Worm (Caenorhabditis elegans) whole organism, early embryonic: Measurements from ENCODE around the gene C40A11.7.

Source experiments
- B0310.2 ChIP-seq: sonication (generic microtip); optimal IDR thresholded peaks from 2 replicates; lab custom pipeline; 2016; ENCODE audit warnings: mild to moderate bottlenecking, missing genetic modification characterization, missing compliant biosample characterization
- F13C5.2 ChIP-seq: sonication (generic microtip); optimal IDR thresholded peaks from 2 replicates; lab custom pipeline; 2017; ENCODE audit warnings: mild to moderate bottlenecking, missing genetic modification characterization, inconsistent platforms, missing compliant biosample characterization
- aly-1 ChIP-seq: sonication (generic microtip); optimal IDR thresholded peaks from 2 replicates; lab custom pipeline; 2016; ENCODE audit warnings: missing genetic modification characterization, missing compliant biosample characterization
- ama-1 ChIP-seq: fragments of 150-350 bp; optimal IDR thresholded peaks from 2 replicates; lab custom pipeline; 2014
- ceh-13 ChIP-seq: fragments of 200-800 bp; sonication (Bioruptor generic); optimal IDR thresholded peaks from 2 replicates; lab custom pipeline; 2018; ENCODE audit warnings: mild to moderate bottlenecking, missing genetic modification characterization, missing compliant biosample characterization
- ceh-36 ChIP-seq: sonication (generic microtip); optimal IDR thresholded peaks from 2 replicates; lab custom pipeline; 2016; ENCODE audit warnings: missing genetic modification characterization, inconsistent platforms, missing compliant biosample characterization
- ets-7 ChIP-seq: sonication (generic microtip); optimal IDR thresholded peaks from 2 replicates; lab custom pipeline; 2016; ENCODE audit warnings: missing genotype, missing genetic modification characterization, missing compliant biosample characterization
- flt-1 ChIP-seq: fragments of 200-800 bp; sonication (Bioruptor generic); IDR thresholded peaks from 2 replicates; pipeline ENCODE4 v1.3.6; 2022; ENCODE audit warnings: missing genetic modification characterization, missing compliant biosample characterization
- hmbx-1 ChIP-seq: sonication (generic microtip); optimal IDR thresholded peaks from 2 replicates; lab custom pipeline; 2016; ENCODE audit warnings: mild to moderate bottlenecking, missing genetic modification characterization, missing compliant biosample characterization
- hmg-4 ChIP-seq: fragments of 200-800 bp; sonication (Bioruptor generic); optimal IDR thresholded peaks from 2 replicates; lab custom pipeline; 2018; ENCODE audit warnings: mild to moderate bottlenecking, missing genetic modification characterization, missing compliant biosample characterization
- hnd-1 ChIP-seq: sonication (generic microtip); optimal IDR thresholded peaks from 2 replicates; lab custom pipeline; 2016; ENCODE audit warnings: missing genetic modification characterization, missing compliant biosample characterization
- pes-1 ChIP-seq: fragments of 200-800 bp; sonication (Bioruptor generic); IDR thresholded peaks from 2 replicates; pipeline ENCODE4 v1.3.6; 2022; ENCODE audit warnings: missing genetic modification reagents, missing genetic modification characterization, missing compliant biosample characterization
- scrt-1 ChIP-seq: fragments of 200-800 bp; sonication (Bioruptor generic); IDR thresholded peaks from 2 replicates; pipeline ENCODE4 v1.3.6; 2022; ENCODE audit warnings: missing genetic modification characterization, missing compliant biosample characterization
- sea-1 ChIP-seq: fragments of 200-800 bp; sonication (Bioruptor generic); conservative IDR thresholded peaks from 2 replicates; pipeline ENCODE4 v1.3.6; 2022; ENCODE audit warnings: missing genetic modification characterization, missing compliant biosample characterization
- tbx-11 ChIP-seq: fragments of 200-800 bp; sonication (Bioruptor generic); IDR thresholded peaks from 2 replicates; pipeline ENCODE4 v1.3.6; 2022; ENCODE audit warnings: missing genetic modification characterization, missing compliant biosample characterization
- tbx-37 ChIP-seq: fragments of 200-800 bp; sonication (Bioruptor generic); conservative IDR thresholded peaks from 2 replicates; pipeline ENCODE4 v1.3.6; 2022; ENCODE audit warnings: missing genetic modification reagents, missing genetic modification characterization, missing compliant biosample characterization
- tra-4 ChIP-seq: sonication (generic microtip); optimal IDR thresholded peaks from 2 replicates; lab custom pipeline; 2017; ENCODE audit warnings: missing genetic modification characterization, missing compliant biosample characterization

C40A11.7 gene

DNA sequence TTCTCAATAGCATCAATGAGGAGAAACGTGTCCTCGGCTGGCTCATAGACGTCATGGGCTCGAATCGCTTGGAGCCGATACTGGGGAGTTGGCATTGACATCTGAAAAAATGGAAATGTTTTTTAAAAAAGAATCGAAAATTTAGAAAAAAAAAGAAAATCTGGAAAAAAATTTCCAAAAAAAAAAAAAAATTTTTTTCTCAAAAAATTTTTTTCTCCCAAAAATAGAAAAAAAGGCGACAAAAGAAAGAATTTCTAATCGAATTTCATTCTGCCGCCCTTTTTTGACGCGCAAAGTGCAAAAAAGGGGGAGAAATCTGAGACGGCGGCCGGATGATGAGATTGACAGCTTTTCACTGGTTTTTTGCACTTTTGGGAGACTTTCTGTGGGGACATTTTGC lies 39.0 kb upstream of the C40A11.7 start, which contains the start of gene mtq-2:
TSS of gene mtq-2 (minus strand) at position 101 of the 400 bp plus-strand sequence.
- no peak for TF ChIP-seq sea-1 (GFP tag; lab: Robert Waterston, UW)
- TF ChIP-seq tbx-11 (GFP tag; lab: Robert Waterston, UW), result no peak
- no peak for TF ChIP-seq flt-1 (GFP tag; lab: Robert Waterston, UW)
- no peak for TF ChIP-seq scrt-1
- no peak for TF ChIP-seq ceh-36 (tag; lab: Kevin White, UChicago)
- TF ChIP-seq ama-1 (lab: Kevin White, UChicago), result no peak
- no peak for TF ChIP-seq aly-1 (tag; lab: Kevin White, UChicago)
- TF ChIP-seq hmg-4 (GFP tag; lab: Kevin White, UChicago), result no peak
- no peak for TF ChIP-seq hmbx-1
- TF ChIP-seq tbx-37 (GFP tag; lab: Robert Waterston, UW), result no peak

DNA sequence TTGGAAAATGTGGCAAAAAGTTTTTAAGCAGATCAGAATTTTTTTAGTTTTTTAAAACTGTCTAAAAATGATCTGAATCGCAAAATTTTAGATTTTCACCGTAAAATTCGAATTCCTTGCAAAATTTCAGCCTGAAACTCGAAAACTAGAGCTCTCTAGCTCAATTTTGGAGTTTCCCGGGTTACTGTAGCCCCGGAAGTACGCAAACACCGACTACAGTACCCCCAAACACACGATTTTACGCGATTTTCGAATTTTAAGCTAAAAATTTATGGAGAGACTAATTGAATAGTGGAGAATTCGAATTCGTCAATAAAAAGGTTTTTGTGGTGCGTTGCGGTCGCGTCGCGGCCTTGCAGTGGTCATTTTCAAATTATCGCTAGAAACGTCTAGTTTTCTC lies 36.3 kb upstream of the C40A11.7 start:
- TF ChIP-seq flt-1 (GFP tag; lab: Robert Waterston, UW) (no peak), hnd-1 (tag; lab: Kevin White, UChicago) (no peak), F13C5.2 (tag; lab: Kevin White, UChicago) (no peak), pes-1 (GFP tag; lab: Robert Waterston, UW) (no peak)

DNA sequence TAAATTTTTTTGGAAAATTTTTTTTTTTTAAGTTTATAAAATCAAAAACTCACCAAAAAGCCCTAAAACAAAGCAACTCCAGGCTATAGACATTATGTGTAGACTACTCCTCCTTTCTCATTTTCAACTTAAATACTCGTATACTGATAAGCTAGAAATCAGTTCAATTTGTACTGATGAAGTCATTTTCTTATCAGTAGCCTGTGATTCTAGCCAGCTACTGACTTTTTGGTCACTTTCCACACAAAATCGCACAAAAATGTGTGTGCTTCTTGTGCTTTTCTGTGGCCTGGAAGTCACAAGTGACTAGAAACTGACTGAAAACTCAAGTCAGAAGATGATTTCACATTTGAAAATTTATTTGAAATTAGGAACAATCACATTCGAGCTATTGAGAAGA lies 35.9 kb upstream of the C40A11.7 start, which contains the start of gene gba-2:
TSS of gene gba-2 (minus strand) at position 106 of the 400 bp plus-strand sequence.
- no peak for TF ChIP-seq aly-1 (tag; lab: Kevin White, UChicago)
- no peak for TF ChIP-seq ets-7 (tag; lab: Kevin White, UChicago)
- TF ChIP-seq tbx-37 (GFP tag; lab: Robert Waterston, UW), result no peak
- no peak for TF ChIP-seq pes-1 (GFP tag; lab: Robert Waterston, UW)
- TF ChIP-seq F13C5.2 (tag; lab: Kevin White, UChicago), result no peak

DNA sequence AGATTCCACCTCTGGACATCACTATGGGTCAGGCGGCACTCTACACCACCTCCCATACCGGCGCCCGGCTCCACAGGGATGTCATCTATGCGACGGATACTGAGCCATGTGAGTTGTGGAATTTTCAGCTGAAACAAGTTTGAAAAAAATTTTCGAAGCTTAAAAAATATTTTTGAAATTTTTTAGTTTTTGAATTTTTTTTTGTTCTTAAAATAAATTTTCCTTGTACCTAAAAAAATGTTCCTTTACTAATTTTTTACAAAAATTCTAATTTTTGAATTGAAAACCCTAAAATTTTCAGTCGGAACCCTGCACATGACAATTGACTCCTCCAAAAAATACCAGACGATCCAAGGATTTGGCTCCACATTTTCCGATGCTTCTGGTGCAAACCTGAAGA lies 27.4 kb upstream of the C40A11.7 start:
- TF ChIP-seq ama-1 (lab: Kevin White, UChicago) (no peak), tra-4 (tag; lab: Kevin White, UChicago) (no peak), B0310.2 (tag; lab: Kevin White, UChicago) (no peak), tbx-37 (GFP tag; lab: Robert Waterston, UW) (no peak), ceh-36 (tag; lab: Kevin White, UChicago) (no peak), sea-1 (GFP tag; lab: Robert Waterston, UW) (no peak), hnd-1 (tag; lab: Kevin White, UChicago) (no peak), F13C5.2 (tag; lab: Kevin White, UChicago) (no peak), ets-7 (tag; lab: Kevin White, UChicago) (no peak), scrt-1 (no peak), hmg-4 (GFP tag; lab: Kevin White, UChicago) (no peak), aly-1 (tag; lab: Kevin White, UChicago) (no peak), tbx-11 (GFP tag; lab: Robert Waterston, UW) (no peak), pes-1 (GFP tag; lab: Robert Waterston, UW) (no peak), ceh-13 (GFP tag; lab: Kevin White, UChicago) (no peak), hmbx-1 (no peak), flt-1 (GFP tag; lab: Robert Waterston, UW) (no peak)

DNA sequence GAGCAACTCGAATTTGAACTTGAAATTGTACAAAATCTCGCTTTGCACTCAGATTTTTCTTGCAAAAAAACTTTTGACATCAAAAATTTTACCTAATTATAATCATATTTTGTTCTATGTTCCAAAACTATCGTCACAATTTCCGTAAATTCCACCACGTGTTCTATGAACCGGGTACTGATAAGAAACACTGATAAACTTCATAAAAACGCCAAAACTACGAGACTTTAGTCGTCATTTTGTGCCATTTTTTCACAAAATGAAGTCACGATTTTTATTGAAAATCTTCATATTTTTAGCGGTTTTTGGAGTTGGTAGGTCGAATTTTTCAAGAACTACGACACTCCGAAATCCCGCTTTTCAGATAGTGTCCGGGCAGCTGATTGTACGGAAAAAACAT lies 26.3 kb upstream of the C40A11.7 start, which contains the start of gene gba-1:
TSS of gene gba-1 (plus strand) at position 54 of the 400 bp plus-strand sequence.
- TF ChIP-seq hnd-1 (tag; lab: Kevin White, UChicago) (no peak), ceh-13 (GFP tag; lab: Kevin White, UChicago) (no peak), B0310.2 (tag; lab: Kevin White, UChicago) (no peak), tbx-37 (GFP tag; lab: Robert Waterston, UW) (no peak), hmg-4 (GFP tag; lab: Kevin White, UChicago) (no peak)

DNA sequence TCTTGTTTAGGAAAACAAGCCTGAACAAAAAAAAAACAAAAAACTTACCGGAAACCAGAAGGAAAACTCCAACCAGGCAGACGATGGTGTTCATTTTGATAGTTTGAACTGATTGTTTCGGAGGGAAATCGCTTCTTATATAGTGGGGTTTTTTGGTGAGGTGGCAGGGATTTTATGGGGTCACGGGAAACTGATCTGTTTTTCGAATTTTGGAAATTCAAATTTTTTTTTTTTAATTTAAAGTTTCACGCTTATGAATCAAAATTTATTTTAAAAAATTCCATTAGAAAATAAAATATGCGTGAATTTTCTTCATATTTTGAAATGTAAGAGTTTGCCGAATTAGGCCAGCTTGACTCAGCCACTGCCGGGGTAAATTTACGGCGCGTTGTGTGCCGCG lies 25.0 kb upstream of the C40A11.7 start, which contains the start of gene C33C12.7:
TSS of gene C33C12.7 (minus strand) at position 101 of the 400 bp plus-strand sequence.
- TF ChIP-seq ceh-36 (tag; lab: Kevin White, UChicago), result no peak
- no peak for TF ChIP-seq aly-1 (tag; lab: Kevin White, UChicago)
- no peak for TF ChIP-seq tra-4 (tag; lab: Kevin White, UChicago)
- no peak for TF ChIP-seq hmg-4 (GFP tag; lab: Kevin White, UChicago)
- no peak for TF ChIP-seq tbx-11 (GFP tag; lab: Robert Waterston, UW)
- no peak for TF ChIP-seq flt-1 (GFP tag; lab: Robert Waterston, UW)

DNA sequence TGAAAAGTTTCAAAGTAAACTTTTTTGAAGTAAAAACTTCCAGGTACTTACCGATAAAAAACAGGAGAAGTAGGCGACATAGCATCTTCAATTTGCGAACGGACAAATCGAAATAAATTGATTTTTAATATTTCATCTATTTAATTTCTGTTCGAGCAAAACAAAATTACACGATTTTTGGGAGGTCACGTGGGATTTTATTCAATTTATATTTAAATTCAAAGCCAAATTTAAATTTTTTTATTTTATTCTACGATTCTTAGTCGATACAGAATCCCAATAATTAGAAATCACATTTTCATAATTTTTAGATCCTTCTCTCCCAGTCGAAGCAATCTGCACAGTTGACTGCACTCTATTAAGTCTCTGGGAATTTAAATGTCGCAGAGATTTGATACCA lies 19.7 kb upstream of the C40A11.7 start, which contains the start of gene C33C12.12:
TSS of gene C33C12.12 (minus strand) at position 101 of the 400 bp plus-strand sequence.
- TF ChIP-seq sea-1 (GFP tag; lab: Robert Waterston, UW) (no peak), tbx-11 (GFP tag; lab: Robert Waterston, UW) (no peak), aly-1 (tag; lab: Kevin White, UChicago) (no peak), flt-1 (GFP tag; lab: Robert Waterston, UW) (no peak), ama-1 (lab: Kevin White, UChicago) (no peak), scrt-1 (no peak), hmbx-1 (no peak)

DNA sequence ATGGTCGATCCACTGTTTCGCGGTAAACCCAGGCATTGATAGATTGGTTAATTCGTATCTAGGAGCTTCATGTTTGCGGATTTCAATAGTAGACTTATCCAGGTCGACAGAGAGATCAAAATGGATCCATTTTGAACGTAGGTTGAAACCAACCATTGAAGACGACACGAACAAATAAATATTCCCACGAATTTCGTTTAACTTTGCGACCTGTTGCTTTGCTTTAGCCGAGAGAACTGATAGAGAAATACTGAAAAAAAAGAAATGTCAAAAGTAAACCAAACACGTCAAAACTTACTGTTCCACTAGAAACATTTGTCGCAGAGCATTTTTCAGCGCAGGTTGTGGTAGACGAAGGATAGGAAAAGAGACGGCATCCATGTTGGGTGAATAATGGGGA lies 18.0 kb upstream of the C40A11.7 start, which contains the start of gene fbxb-38:
TSS of gene fbxb-38 (minus strand) at position 390 of the 400 bp plus-strand sequence.
- TF ChIP-seq tra-4 (tag; lab: Kevin White, UChicago) (no peak), ama-1 (lab: Kevin White, UChicago) (no peak), hmg-4 (GFP tag; lab: Kevin White, UChicago) (no peak)
